Fruit fly (Drosophila melanogaster) whole organism, prepupa: Measurements from ENCODE around the gene CG15728.

ENCODE experiments used
- CG10669 ChIP-seq: fragments of 200-800 bp; sonication (Bioruptor generic); optimal IDR thresholded peaks from 3 replicates; lab custom pipeline; 2018; ENCODE audit warnings: missing biosample characterization, mild to moderate bottlenecking, missing genetic modification characterization, moderate library complexity
- CG15336 ChIP-seq: fragments of 200-800 bp; sonication (Bioruptor generic); IDR thresholded peaks from 2 replicates; pipeline ENCODE4 v1.3.6; 2022; ENCODE audit warnings: missing biosample characterization, missing genetic modification characterization
- CG1621 ChIP-seq: fragments of 200-800 bp; sonication (Bioruptor generic); optimal IDR thresholded peaks from 3 replicates; lab custom pipeline; 2018; ENCODE audit warnings: missing biosample characterization, mild to moderate bottlenecking, missing genetic modification characterization
- CG16779 ChIP-seq: fragments of 200-800 bp; sonication (Bioruptor generic); optimal IDR thresholded peaks from 3 replicates; lab custom pipeline; 2017; ENCODE audit warnings: missing biosample characterization, mild to moderate bottlenecking, missing genetic modification characterization
- CG31627 ChIP-seq: fragments of 200-800 bp; sonication (Bioruptor generic); optimal IDR thresholded peaks from 3 replicates; lab custom pipeline; 2016; ENCODE audit warnings: missing biosample characterization, missing genetic modification characterization
- CG32006 ChIP-seq: fragments of 200-800 bp; sonication (Bioruptor generic); optimal IDR thresholded peaks from 3 replicates; lab custom pipeline; 2017; ENCODE audit warnings: missing biosample characterization, mild to moderate bottlenecking, missing genetic modification characterization
- CG34406 ChIP-seq: fragments of 200-800 bp; sonication (Bioruptor generic); optimal IDR thresholded peaks from 3 replicates; lab custom pipeline; 2016; ENCODE audit warnings: missing biosample characterization, missing genetic modification characterization
- CG3919 ChIP-seq: fragments of 200-800 bp; sonication (Bioruptor generic); optimal IDR thresholded peaks from 3 replicates; lab custom pipeline; 2016; ENCODE audit warnings: missing biosample characterization, missing genetic modification characterization
- CG6163 ChIP-seq: fragments of 200-800 bp; sonication (Bioruptor generic); IDR thresholded peaks from 3 replicates; pipeline ENCODE4 v1.3.6; 2022; ENCODE audit warnings: missing biosample characterization, missing genetic modification characterization
- CG6792 ChIP-seq: fragments of 200-800 bp; sonication (Bioruptor generic); optimal IDR thresholded peaks from 3 replicates; lab custom pipeline; 2016; ENCODE audit warnings: missing biosample characterization, missing genetic modification characterization
- CG6808 ChIP-seq: fragments of 200-800 bp; sonication (Bioruptor generic); optimal IDR thresholded peaks from 3 replicates; lab custom pipeline; 2017; ENCODE audit warnings: missing biosample characterization, missing genetic modification characterization, mild to moderate bottlenecking, moderate library complexity, missing genetic modification reagents
- CG6854 ChIP-seq: fragments of 200-800 bp; sonication (Bioruptor generic); optimal IDR thresholded peaks from 2 replicates; lab custom pipeline; 2017; ENCODE audit warnings: missing biosample characterization, mild to moderate bottlenecking, missing genetic modification characterization
- CG8119 ChIP-seq: fragments of 200-800 bp; sonication (Bioruptor generic); IDR thresholded peaks from 3 replicates; pipeline ENCODE4 v1.3.6; 2022; ENCODE audit warnings: missing biosample characterization, missing genetic modification characterization
- CG8319 ChIP-seq: fragments of 200-800 bp; sonication (Bioruptor generic); optimal IDR thresholded peaks from 3 replicates; lab custom pipeline; 2016; ENCODE audit warnings: missing biosample characterization, missing genetic modification characterization
- CG8632 ChIP-seq: fragments of 200-800 bp; sonication (Bioruptor generic); optimal IDR thresholded peaks from 3 replicates; lab custom pipeline; 2016; ENCODE audit warnings: missing biosample characterization, missing genetic modification characterization
- CG9139 ChIP-seq: fragments of 200-800 bp; sonication (Bioruptor generic); optimal IDR thresholded peaks from 3 replicates; lab custom pipeline; 2017; ENCODE audit warnings: missing biosample characterization, mild to moderate bottlenecking, missing genetic modification characterization
- Eip75B ChIP-seq: fragments of 200-800 bp; sonication (Bioruptor generic); optimal IDR thresholded peaks from 3 replicates; lab custom pipeline; 2016; ENCODE audit warnings: missing biosample characterization, missing genetic modification characterization
- Eip78C ChIP-seq: fragments of 200-800 bp; sonication (Bioruptor generic); peaks from one replicate; lab custom pipeline; 2016; ENCODE audit warnings: missing biosample characterization, missing genetic modification characterization
- Eip93F ChIP-seq: fragments of 200-800 bp; sonication (Bioruptor generic); optimal IDR thresholded peaks from 2 replicates; lab custom pipeline; 2016; ENCODE audit warnings: missing biosample characterization, mild to moderate bottlenecking, missing genetic modification characterization
- Ets96B ChIP-seq: fragments of 200-800 bp; optimal IDR thresholded peaks from 2 replicates; lab custom pipeline; 2019; ENCODE audit warnings: missing biosample characterization, mild to moderate bottlenecking, missing genetic modification characterization, moderate library complexity
- Gug ChIP-seq: fragments of 200-800 bp; sonication (Bioruptor generic); IDR thresholded peaks from 2 replicates; pipeline ENCODE4 v1.3.6; 2022; ENCODE audit warnings: missing biosample characterization, missing genetic modification characterization
- Hr38 ChIP-seq: sonication (Bioruptor generic); optimal IDR thresholded peaks from 2 replicates; lab custom pipeline; 2016; ENCODE audit warnings: missing biosample characterization, missing genetic modification characterization
- Hr39 ChIP-seq: fragments of 200-800 bp; sonication (Bioruptor generic); optimal IDR thresholded peaks from 2 replicates; lab custom pipeline; 2016; ENCODE audit warnings: missing biosample characterization, missing genetic modification characterization
- Hr4 ChIP-seq: fragments of 200-800 bp; sonication (Bioruptor generic); optimal IDR thresholded peaks from 3 replicates; lab custom pipeline; 2016; ENCODE audit warnings: missing biosample characterization, missing genetic modification characterization
- Met ChIP-seq: fragments of 200-800 bp; sonication (Bioruptor generic); optimal IDR thresholded peaks from 3 replicates; lab custom pipeline; 2016; ENCODE audit warnings: missing biosample characterization, missing genetic modification characterization
- OdsH ChIP-seq: fragments of 200-800 bp; sonication (Bioruptor generic); optimal IDR thresholded peaks from 3 replicates; lab custom pipeline; 2016; ENCODE audit warnings: missing biosample characterization, missing genetic modification characterization
- Smox ChIP-seq: fragments of 200-800 bp; sonication (Bioruptor generic); optimal IDR thresholded peaks from 3 replicates; lab custom pipeline; 2016; ENCODE audit warnings: missing biosample characterization, missing genetic modification characterization
- Sox102F ChIP-seq: fragments of 200-800 bp; sonication (Bioruptor generic); optimal IDR thresholded peaks from 2 replicates; lab custom pipeline; 2016; ENCODE audit warnings: missing biosample characterization, mild to moderate bottlenecking, missing genetic modification characterization
- achi ChIP-seq: fragments of 200-800 bp; sonication (Bioruptor generic); optimal IDR thresholded peaks from 3 replicates; lab custom pipeline; 2016; ENCODE audit warnings: missing biosample characterization, missing genetic modification characterization
- acj6 ChIP-seq: fragments of 200-800 bp; sonication (Bioruptor generic); optimal IDR thresholded peaks from 3 replicates; lab custom pipeline; 2016; ENCODE audit warnings: missing biosample characterization, missing genetic modification characterization
- esn ChIP-seq: fragments of 200-800 bp; sonication (Bioruptor generic); optimal IDR thresholded peaks from 2 replicates; lab custom pipeline; 2016; ENCODE audit warnings: missing biosample characterization, mild to moderate bottlenecking, missing genetic modification characterization, moderate library complexity
- fd59A ChIP-seq: fragments of 200-800 bp; sonication (Bioruptor generic); optimal IDR thresholded peaks from 2 replicates; lab custom pipeline; 2017; ENCODE audit warnings: missing biosample characterization, mild to moderate bottlenecking, missing genetic modification characterization, missing genetic modification reagents
- fd85E ChIP-seq: fragments of 200-800 bp; sonication (Bioruptor generic); optimal IDR thresholded peaks from 3 replicates; lab custom pipeline; 2016; ENCODE audit warnings: missing biosample characterization, missing genetic modification characterization
- fkh ChIP-seq: fragments of 200-800 bp; sonication (Bioruptor generic); optimal IDR thresholded peaks from 3 replicates; lab custom pipeline; 2017; ENCODE audit warnings: missing biosample characterization, mild to moderate bottlenecking, missing genetic modification characterization, moderate library complexity
- lz ChIP-seq: fragments of 200-800 bp; sonication (Bioruptor generic); optimal IDR thresholded peaks from 3 replicates; lab custom pipeline; 2016; ENCODE audit warnings: missing biosample characterization, missing genetic modification characterization
- salr ChIP-seq, 2 experiments: fragments of 200-800 bp; sonication (Bioruptor generic); optimal IDR thresholded peaks; 3 replicates each; lab custom pipeline; 2016 to 2018; ENCODE audit warnings: missing biosample characterization in 2 of 2, missing genetic modification characterization in 2 of 2, mild to moderate bottlenecking in 1 of 2
- spab ChIP-seq: fragments of 200-800 bp; sonication (Bioruptor generic); optimal IDR thresholded peaks from 2 replicates; lab custom pipeline; 2017; ENCODE audit warnings: missing biosample characterization, mild to moderate bottlenecking, missing genetic modification characterization, missing genetic modification reagents
- ss ChIP-seq, 2 experiments: fragments of 200-800 bp; sonication (Bioruptor generic); optimal IDR thresholded peaks; 2 replicates in 1 of 2; 3 replicates in 1 of 2; lab custom pipeline; 2017 to 2018; ENCODE audit warnings: mild to moderate bottlenecking in 2 of 2, missing biosample characterization in 2 of 2, missing genetic modification characterization in 2 of 2, moderate library complexity in 1 of 2
- svp ChIP-seq: fragments of 200-800 bp; sonication (Bioruptor generic); peaks from one replicate; lab custom pipeline; 2016; ENCODE audit warnings: missing biosample characterization, missing genetic modification characterization
- topi ChIP-seq: fragments of 200-800 bp; sonication (Bioruptor generic); optimal IDR thresholded peaks from 3 replicates; lab custom pipeline; 2016; ENCODE audit warnings: missing biosample characterization, missing genetic modification characterization
- vri ChIP-seq: fragments of 200-800 bp; sonication (Bioruptor generic); optimal IDR thresholded peaks from 3 replicates; lab custom pipeline; 2016; ENCODE audit warnings: missing biosample characterization, mild to moderate bottlenecking, missing genetic modification characterization

Gene CG15728

dm6 chrX:12615752-12616366 lies 8.2 kb upstream of the CG15728 start, which contains the start of gene CG11085:
Gene CG11085 (plus strand): TSS chrX:12616316.
- TF ChIP-seq Gug (GFP tag; lab: Robert Waterston, UW), result no peak
- TF ChIP-seq OdsH (GFP tag; lab: Kevin White, UChicago), result no peak
- no peak for TF ChIP-seq fd59A (GFP tag; lab: Kevin White, UChicago)
- TF ChIP-seq, all 60 proteins: peak for 0

DNA sequence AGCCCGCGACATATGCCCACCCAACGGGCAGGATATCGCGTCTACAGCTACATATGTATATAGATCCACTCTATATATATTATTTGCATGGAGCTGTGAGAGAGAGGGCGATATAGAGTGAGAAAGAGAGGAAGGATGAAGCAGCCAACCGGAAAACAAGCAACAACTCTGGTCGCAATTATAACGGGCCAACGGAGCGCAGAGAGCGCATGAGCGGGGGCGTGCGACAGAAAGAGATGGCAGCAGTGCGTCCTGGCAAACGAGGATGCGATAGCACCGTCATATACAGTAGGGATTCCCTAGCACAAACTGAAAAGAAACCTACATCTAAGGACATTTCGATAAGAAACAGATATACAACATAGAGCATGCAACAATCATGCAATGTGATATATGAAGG lies 2.5 kb upstream of the CG15728 start:
- TF ChIP-seq CG3919 (GFP tag; lab: Kevin White, UChicago) (no peak), ss (GFP tag; optimal IDR thresholded peaks at IDR 0.05; lab: Kevin White, UChicago) (no peak), CG6808 (GFP tag; lab: Kevin White, UChicago) (no peak), CG9139 (GFP tag; lab: Kevin White, UChicago) (no peak), CG1621 (no peak), CG15336 (no peak), CG32006 (no peak), acj6 (GFP tag; lab: Kevin White, UChicago) (no peak), CG6163 (GFP tag; lab: Robert Waterston, UW) (no peak), lz (no peak), CG6854 (GFP tag; lab: Kevin White, UChicago) (no peak), esn (GFP tag; lab: Kevin White, UChicago) (no peak), Hr39 (GFP tag; lab: Kevin White, UChicago) (no peak), CG31627 (no peak), fd85E (no peak)

DNA sequence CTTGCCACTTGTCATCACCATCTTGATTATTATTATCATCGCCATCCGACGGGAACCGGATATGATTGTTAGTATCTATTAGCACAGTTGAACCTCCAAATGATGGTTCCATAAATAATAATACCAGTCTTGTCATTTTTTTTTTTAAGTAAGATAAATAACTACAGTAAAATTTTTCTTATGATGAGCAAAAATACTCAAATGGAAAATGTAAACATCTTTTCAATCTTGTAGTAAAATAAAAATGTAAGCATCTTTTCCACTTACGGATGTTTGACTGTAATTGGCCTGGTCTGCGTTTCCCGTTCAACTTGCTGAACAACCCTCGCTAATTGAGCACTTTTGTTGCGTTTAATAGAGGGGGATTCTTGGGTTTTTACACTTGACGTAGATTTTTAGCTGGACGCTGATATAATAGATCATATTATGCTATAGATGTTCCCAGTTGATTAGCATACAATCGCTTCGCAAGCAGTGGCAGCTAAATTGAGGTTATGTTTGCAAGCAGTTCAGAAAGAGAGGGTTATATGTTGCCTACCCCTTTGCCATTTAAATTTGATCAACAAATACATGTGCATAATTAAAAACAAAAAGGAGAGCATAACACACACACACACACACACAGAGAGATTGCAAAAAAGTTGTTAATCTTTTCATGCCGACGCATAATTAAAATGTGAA lies 1.6 kb downstream of the CG15728 start:
- TF ChIP-seq CG31627, result no peak
- no peak for TF ChIP-seq Eip75B (GFP tag; lab: Kevin White, UChicago)
- TF ChIP-seq fd59A (GFP tag; lab: Kevin White, UChicago), result no peak
- TF ChIP-seq Eip78C (GFP tag; lab: Kevin White, UChicago), result peak; percentile 49
- TF ChIP-seq CG8632 (GFP tag; lab: Kevin White, UChicago), result no peak
- TF ChIP-seq esn (GFP tag; lab: Kevin White, UChicago), result no peak
- no peak for TF ChIP-seq Ets96B (tag; lab: Kevin White, UChicago)
- TF ChIP-seq CG16779, result no peak

DNA sequence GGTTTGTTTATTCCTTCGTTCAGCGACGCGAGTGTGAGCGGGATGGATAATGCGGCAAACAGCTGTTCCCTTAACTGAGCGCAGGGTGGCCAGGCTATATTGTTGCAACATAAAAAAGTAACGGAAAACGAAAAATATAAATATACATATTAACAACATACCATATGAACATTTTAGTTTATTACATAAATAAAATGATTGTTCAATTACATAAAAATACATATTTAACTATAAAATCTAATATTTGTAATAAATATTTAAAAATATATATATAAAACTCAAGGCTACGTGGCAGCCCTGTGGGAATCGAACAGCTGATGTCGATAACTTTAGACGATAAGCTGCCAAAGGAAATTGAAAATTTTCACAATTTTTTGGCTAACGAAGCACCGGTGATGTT lies 5.5 kb downstream of the CG15728 start, which contains the start of the genes Aven and CG2540:
TSS of gene Aven (minus strand) at position 77 of the 400 bp plus-strand sequence.
TSS of gene CG2540 (plus strand) at position 315 of the 400 bp plus-strand sequence.
- TF ChIP-seq CG8319 (GFP tag; lab: Kevin White, UChicago) (peak; percentile 50), CG8119 (GFP tag; lab: Robert Waterston, UW) (peak; percentile 76), Hr4 (GFP tag; lab: Kevin White, UChicago) (peak; percentile 52), OdsH (GFP tag; lab: Kevin White, UChicago) (peak; percentile 74), esn (GFP tag; lab: Kevin White, UChicago) (peak; percentile 77), vri (GFP tag; lab: Kevin White, UChicago) (no peak), CG3919 (GFP tag; lab: Kevin White, UChicago) (peak; percentile 70), CG34406 (peak; percentile 76), topi (GFP tag; lab: Kevin White, UChicago) (peak; percentile 59), ss (GFP tag; optimal IDR thresholded peaks at IDR 0.05; lab: Kevin White, UChicago) (peak; percentile 62 to 84), CG15336 (peak; percentile 78), CG6163 (GFP tag; lab: Robert Waterston, UW) (0 out of 3 replicates have a peak, but pooled peaks have one; percentile 39), Hr38 (no peak), Ets96B (tag; lab: Kevin White, UChicago) (peak; percentile 77), CG31627 (peak; percentile 16), Eip75B (GFP tag; lab: Kevin White, UChicago) (peak; percentile 49), svp (GFP tag; lab: Kevin White, UChicago) (peak; percentile 48), Met (peak; percentile 59), CG10669 (GFP tag; lab: Kevin White, UChicago) (peak; percentile 66), salr (GFP tag; optimal IDR thresholded peaks at IDR 0.05; lab: Kevin White, UChicago) (peak in 1 of 2 experiments; percentile 52), acj6 (GFP tag; lab: Kevin White, UChicago) (peak; percentile 81), lz (peak; percentile 52), Eip93F (GFP tag; lab: Kevin White, UChicago) (peak; percentile 48), spab (peak; percentile 60), Gug (GFP tag; lab: Robert Waterston, UW) (no peak), CG32006 (peak; percentile 81), achi (GFP tag; lab: Kevin White, UChicago) (peak; percentile 82), fd59A (GFP tag; lab: Kevin White, UChicago) (peak; percentile 39), Sox102F (GFP tag; lab: Kevin White, UChicago) (peak; percentile 63), CG6792 (GFP tag; lab: Kevin White, UChicago) (peak; percentile 68), Smox (GFP tag; lab: Kevin White, UChicago) (peak; percentile 60), fkh (GFP tag; lab: Kevin White, UChicago) (peak; percentile 56), CG1621 (peak; percentile 27)
